Fruit fly (Drosophila melanogaster) whole organism, embryonic: ENCODE measurements around the gene CG13359.
A peak's percentile ranks its signal among the peaks of the same experiment; 100 is the strongest.

Experiments used
- ATbp ChIP-seq: fragments of 200-800 bp; sonication (Bioruptor generic); optimal IDR thresholded peaks from 2 replicates; lab custom pipeline; 2017; ENCODE audit warnings: missing biosample characterization, mild to moderate bottlenecking, missing genetic modification characterization, missing genetic modification reagents
- CG10565 ChIP-seq: fragments of 200-800 bp; sonication (Bioruptor generic); optimal IDR thresholded peaks from 3 replicates; lab custom pipeline; 2016; ENCODE audit warnings: missing biosample characterization, mild to moderate bottlenecking, missing genetic modification characterization
- CG10654 ChIP-seq: fragments of 200-800 bp; sonication (Bioruptor generic); optimal IDR thresholded peaks from 2 replicates; lab custom pipeline; 2016; ENCODE audit warnings: missing biosample characterization, missing genetic modification characterization
- CG11085 ChIP-seq: fragments of 200-800 bp; sonication (Bioruptor generic); IDR thresholded peaks from 2 replicates; pipeline ENCODE4 v1.3.6; 2022; ENCODE audit warnings: missing biosample characterization, missing genetic modification characterization
- CG11247 ChIP-seq: fragments of 200-800 bp; sonication (Bioruptor generic); IDR thresholded peaks from 2 replicates; pipeline ENCODE4 v1.3.6; 2022; ENCODE audit warnings: missing biosample characterization, missing genetic modification characterization
- CG11560 ChIP-seq: fragments of 200-800 bp; sonication (Bioruptor generic); IDR thresholded peaks from 3 replicates; pipeline ENCODE4 v1.3.6; 2022; ENCODE audit warnings: missing biosample characterization, missing genetic modification characterization
- CG12071 ChIP-seq: fragments of 200-800 bp; sonication (Bioruptor generic); optimal IDR thresholded peaks from 3 replicates; lab custom pipeline; 2018; ENCODE audit warnings: missing biosample characterization, mild to moderate bottlenecking, missing genetic modification characterization
- CG12391 ChIP-seq: fragments of 200-800 bp; sonication (Bioruptor generic); optimal IDR thresholded peaks from 3 replicates; lab custom pipeline; 2018; ENCODE audit warnings: missing biosample characterization, mild to moderate bottlenecking, missing genetic modification characterization, moderate library complexity
- CG13775 ChIP-seq: fragments of 200-800 bp; sonication (Bioruptor generic); optimal IDR thresholded peaks from 3 replicates; lab custom pipeline; 2017; ENCODE audit warnings: missing biosample characterization, mild to moderate bottlenecking, missing genetic modification characterization
- CG13894 ChIP-seq: fragments of 200-800 bp; sonication (Bioruptor generic); optimal IDR thresholded peaks from 3 replicates; lab custom pipeline; 2018; ENCODE audit warnings: missing biosample characterization, mild to moderate bottlenecking, missing genetic modification characterization, moderate library complexity
- CG15514 ChIP-seq: fragments of 200-800 bp; sonication (Bioruptor generic); optimal IDR thresholded peaks from 3 replicates; lab custom pipeline; 2017; ENCODE audit warnings: missing biosample characterization, missing genetic modification characterization, mild to moderate bottlenecking, moderate library complexity, missing genetic modification reagents
- CG15601 ChIP-seq: fragments of 200-800 bp; sonication (Bioruptor generic); optimal IDR thresholded peaks from 3 replicates; lab custom pipeline; 2019; ENCODE audit warnings: missing biosample characterization, mild to moderate bottlenecking, missing genetic modification characterization, moderate library complexity
- CG18011 ChIP-seq: fragments of 200-800 bp; sonication (Bioruptor generic); optimal IDR thresholded peaks from 2 replicates; lab custom pipeline; 2017; ENCODE audit warnings: missing biosample characterization, missing genetic modification characterization, mild to moderate bottlenecking, moderate library complexity, missing genotype
- CG32767 ChIP-seq: fragments of 200-800 bp; sonication (Bioruptor generic); IDR thresholded peaks from 2 replicates; pipeline ENCODE4 v1.3.6; 2022; ENCODE audit warnings: missing biosample characterization, missing genetic modification characterization
- CG7357 ChIP-seq: fragments of 200-800 bp; sonication (Bioruptor generic); IDR thresholded peaks from 3 replicates; pipeline ENCODE4 v1.3.6; 2022; ENCODE audit warnings: missing biosample characterization, missing genetic modification characterization
- CG8089 ChIP-seq: fragments of 200-800 bp; sonication (Bioruptor generic); optimal IDR thresholded peaks from 3 replicates; lab custom pipeline; 2016; ENCODE audit warnings: missing biosample characterization, missing genetic modification characterization
- CG8290 ChIP-seq, 3 experiments: fragments of 200-800 bp; sonication (Bioruptor generic); optimal IDR thresholded peaks; 2 replicates each; lab custom pipeline; 2016 to 2019; ENCODE audit warnings: missing biosample characterization in 3 of 3, missing genetic modification characterization in 3 of 3, mild to moderate bottlenecking in 2 of 3, moderate library complexity in 1 of 3
- Deaf1 ChIP-seq: fragments of 200-800 bp; optimal IDR thresholded peaks from 3 replicates; lab custom pipeline; 2019; ENCODE audit warnings: missing biosample characterization, mild to moderate bottlenecking, missing genetic modification characterization, moderate library complexity
- Dfd ChIP-seq, 2 experiments: fragments of >200 bp; optimal IDR thresholded peaks; 2 replicates each; lab custom pipeline; 2017; ENCODE audit warnings: missing biosample characterization in 2 of 2, missing genetic modification characterization in 2 of 2
- E2f2 ChIP-seq: fragments of 200-800 bp; sonication (Bioruptor generic); IDR thresholded peaks from 2 replicates; pipeline ENCODE4 v1.3.6; 2022; ENCODE audit warnings: missing biosample characterization, missing genetic modification characterization
- Ets65A ChIP-seq: fragments of 200-800 bp; sonication (Bioruptor generic); peaks from one replicate; lab custom pipeline; 2016; ENCODE audit warnings: missing biosample characterization, missing genetic modification characterization
- HLHmδ ChIP-seq: fragments of 200-800 bp; sonication (Bioruptor generic); optimal IDR thresholded peaks from 2 replicates; lab custom pipeline; 2018; ENCODE audit warnings: missing biosample characterization, mild to moderate bottlenecking, missing genetic modification characterization, moderate library complexity
- Hey ChIP-seq: fragments of 200-800 bp; sonication (Bioruptor generic); optimal IDR thresholded peaks from 3 replicates; lab custom pipeline; 2018; ENCODE audit warnings: missing biosample characterization, mild to moderate bottlenecking, missing genetic modification characterization
- Hr3 ChIP-seq: fragments of 200-800 bp; sonication (Bioruptor generic); optimal IDR thresholded peaks from 3 replicates; lab custom pipeline; 2016; ENCODE audit warnings: missing biosample characterization, missing genetic modification characterization
- Hr39 ChIP-seq: fragments of >200 bp; optimal IDR thresholded peaks from 2 replicates; lab custom pipeline; 2017
- NC2α ChIP-seq: fragments of 200-800 bp; sonication (Bioruptor generic); optimal IDR thresholded peaks from 2 replicates; lab custom pipeline; 2016; ENCODE audit warnings: missing biosample characterization, missing genetic modification characterization
- Ravus ChIP-seq: fragments of 200-800 bp; sonication (Bioruptor generic); IDR thresholded peaks from 2 replicates; pipeline ENCODE4 v1.3.6; 2022; ENCODE audit warnings: missing biosample characterization, missing genetic modification characterization
- Sin3A ChIP-seq: fragments of >200 bp; optimal IDR thresholded peaks from 2 replicates; lab custom pipeline; 2018
- Sry-δ ChIP-seq: fragments of 200-800 bp; sonication (Bioruptor generic); optimal IDR thresholded peaks from 2 replicates; lab custom pipeline; 2016; ENCODE audit warnings: missing biosample characterization, missing genetic modification characterization
- YL-1 ChIP-seq: fragments of 200-800 bp; sonication (Bioruptor generic); optimal IDR thresholded peaks from 3 replicates; lab custom pipeline; 2017; ENCODE audit warnings: missing biosample characterization, mild to moderate bottlenecking, missing genetic modification characterization
- ab ChIP-seq: fragments of 200-800 bp; sonication (Bioruptor generic); optimal IDR thresholded peaks from 2 replicates; lab custom pipeline; 2016; ENCODE audit warnings: missing biosample characterization, missing genetic modification characterization
- abd-A ChIP-seq: fragments of 200-800 bp; sonication (Bioruptor generic); optimal IDR thresholded peaks from 3 replicates; lab custom pipeline; 2019; ENCODE audit warnings: missing biosample characterization, mild to moderate bottlenecking, missing genetic modification characterization, moderate library complexity
- ara ChIP-seq: fragments of 200-800 bp; sonication (Bioruptor generic); IDR thresholded peaks from 2 replicates; pipeline ENCODE4 v1.3.6; 2022; ENCODE audit warnings: missing biosample characterization, missing genetic modification characterization
- bsh ChIP-seq, 2 experiments: fragments of 200-800 bp; sonication (Bioruptor generic); optimal IDR thresholded peaks; 2 replicates each; lab custom pipeline; 2017 to 2018; ENCODE audit warnings: mild to moderate bottlenecking in 2 of 2, missing biosample characterization in 2 of 2, missing genetic modification characterization in 2 of 2, moderate library complexity in 1 of 2
- cas ChIP-seq: fragments of 200-800 bp; sonication (Bioruptor generic); IDR thresholded peaks from 2 replicates; pipeline ENCODE4 v1.3.6; 2022; ENCODE audit warnings: missing biosample characterization, missing genetic modification characterization
- chn ChIP-seq: fragments of 200-800 bp; sonication (Bioruptor generic); optimal IDR thresholded peaks from 2 replicates; lab custom pipeline; 2016; ENCODE audit warnings: missing biosample characterization, missing genetic modification characterization
- cwo ChIP-seq: fragments of 200-800 bp; sonication (Bioruptor generic); optimal IDR thresholded peaks from 3 replicates; lab custom pipeline; 2017; ENCODE audit warnings: missing biosample characterization, missing genetic modification characterization, mild to moderate bottlenecking, moderate library complexity, missing genetic modification reagents
- en ChIP-seq: fragments of 200-800 bp; sonication (Bioruptor generic); optimal IDR thresholded peaks from 2 replicates; lab custom pipeline; 2016; ENCODE audit warnings: missing biosample characterization, missing genetic modification characterization
- fru ChIP-seq: fragments of >200 bp; optimal IDR thresholded peaks from 2 replicates; lab custom pipeline; 2017
- grn ChIP-seq: fragments of 200-800 bp; sonication (Bioruptor generic); optimal IDR thresholded peaks from 3 replicates; lab custom pipeline; 2017; ENCODE audit warnings: missing biosample characterization, missing genetic modification characterization
- hb ChIP-seq: fragments of 200-800 bp; sonication (Bioruptor generic); IDR thresholded peaks from 3 replicates; pipeline ENCODE4 v1.3.6; 2022; ENCODE audit warnings: missing biosample characterization, missing genetic modification characterization; ENCODE audit not compliant: partially characterized antibody
- ind ChIP-seq: fragments of 200-800 bp; sonication (Bioruptor generic); optimal IDR thresholded peaks from 3 replicates; lab custom pipeline; 2016; ENCODE audit warnings: missing biosample characterization, missing genetic modification characterization
- lov ChIP-seq, 2 experiments: fragments of 200-800 bp in 1 of 2; fragments of >200 bp in 1 of 2; sonication (Bioruptor generic) in 1 of 2; IDR thresholded peaks in 1 of 2; optimal IDR thresholded peaks in 1 of 2; 2 replicates in 1 of 2; 3 replicates in 1 of 2; pipeline versions ENCODE4 v1.3.6 to Lab custom; 2017 to 2022; ENCODE audit warnings: missing biosample characterization in 1 of 2, missing genetic modification characterization in 1 of 2
- pros ChIP-seq: fragments of 200-800 bp; sonication (Bioruptor generic); optimal IDR thresholded peaks from 3 replicates; lab custom pipeline; 2019; ENCODE audit warnings: missing biosample characterization, mild to moderate bottlenecking, missing genetic modification characterization, moderate library complexity
- sens ChIP-seq: fragments of 200-800 bp; sonication (Bioruptor generic); peaks from one replicate; lab custom pipeline; 2016; ENCODE audit warnings: missing biosample characterization, missing genetic modification characterization
- tll ChIP-seq, 2 experiments: fragments of 200-800 bp in 1 of 2; fragments of >200 bp in 1 of 2; sonication (Bioruptor generic) in 1 of 2; optimal IDR thresholded peaks; 2 replicates each; lab custom pipeline; 2017 to 2019; ENCODE audit warnings: missing biosample characterization in 2 of 2, missing genetic modification characterization in 2 of 2, mild to moderate bottlenecking in 1 of 2, moderate library complexity in 1 of 2
- unpg ChIP-seq: fragments of 200-800 bp; sonication (Bioruptor generic); optimal IDR thresholded peaks from 3 replicates; lab custom pipeline; 2018; ENCODE audit warnings: missing biosample characterization, mild to moderate bottlenecking, missing genetic modification characterization, moderate library complexity
- z ChIP-seq: fragments of 200-800 bp; sonication (Bioruptor generic); IDR thresholded peaks from 3 replicates; pipeline ENCODE4 v1.3.6; 2022; ENCODE audit warnings: missing biosample characterization, missing genetic modification characterization

Gene CG13359

DNA sequence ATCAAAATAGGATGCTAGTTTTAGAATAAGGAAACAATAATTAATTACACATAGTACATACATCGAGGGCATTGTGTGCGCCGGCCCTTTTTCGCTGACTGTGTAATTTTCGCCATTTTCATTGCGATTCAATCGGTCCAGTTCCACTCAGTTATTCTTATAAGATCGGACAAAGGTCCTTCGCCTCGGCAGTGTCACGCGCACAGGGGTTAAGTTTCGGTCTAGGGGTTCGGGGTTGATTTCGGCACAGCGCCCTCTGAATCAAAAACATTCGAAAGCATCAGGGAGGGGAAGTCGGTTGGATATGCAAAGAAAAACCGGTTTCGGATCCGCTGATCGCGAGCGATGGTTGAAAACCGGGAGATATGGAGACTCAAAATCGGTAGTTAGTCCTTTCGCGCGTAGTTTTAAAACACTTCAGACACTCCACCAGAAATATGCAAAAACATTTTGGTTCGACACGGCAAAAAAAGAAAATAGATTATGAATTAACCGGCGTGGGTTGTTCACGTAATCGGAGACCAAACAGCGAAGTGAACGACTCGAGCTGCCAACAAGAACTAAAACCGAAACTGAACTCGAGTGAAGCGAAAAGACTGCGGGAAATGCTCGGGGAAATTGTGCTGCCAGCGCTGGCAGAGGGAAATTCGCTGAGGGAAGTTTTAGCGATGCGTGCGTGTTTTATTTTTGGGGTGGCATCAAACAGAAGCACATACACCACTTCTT is 32.9 kb upstream of the CG13359 start (continued):
- TF ChIP-seq CG11247 (no peak), CG10654 (GFP tag; lab: Kevin White, UChicago) (no peak), ind (no peak), CG15514 (GFP tag; lab: Kevin White, UChicago) (no peak), cas (GFP tag; lab: Robert Waterston, UW) (no peak), CG13775 (GFP tag; lab: Kevin White, UChicago) (no peak), en (GFP tag; lab: Kevin White, UChicago) (no peak), CG18011 (GFP tag; lab: Kevin White, UChicago) (no peak), abd-A (tag; lab: Kevin White, UChicago) (no peak), CG11560 (tag; lab: Robert Waterston, UW) (no peak), cwo (GFP tag; lab: Kevin White, UChicago) (no peak), CG12071 (no peak)

- TF ChIP-seq Ets65A (GFP tag; lab: Kevin White, UChicago) (peak; percentile 74), sens (peak; percentile 1), ab (no peak), bsh (GFP tag; optimal IDR thresholded peaks at IDR 0.05; lab: Kevin White, UChicago) (no peak), pros (GFP tag; lab: Kevin White, UChicago) (peak; percentile 57), grn (GFP tag; lab: Kevin White, UChicago) (peak; percentile 23), HLHmδ (GFP tag; lab: Kevin White, UChicago) (peak; percentile 35), tll (GFP tag; optimal IDR thresholded peaks at IDR 0.05; lab: Kevin White, UChicago) (no peak), CG10654 (GFP tag; lab: Kevin White, UChicago) (no peak), CG13894 (tag; lab: Kevin White, UChicago) (peak; percentile 67), Hr3 (GFP tag; lab: Kevin White, UChicago) (no peak), ATbp (GFP tag; lab: Kevin White, UChicago) (peak; percentile 28), Hey (peak; percentile 40), CG15601 (tag; lab: Kevin White, UChicago) (peak; percentile 9), z (peak; percentile 78; the same call in 2 of the 3 replicates)
Measured at dm6 chrX:824961-825360, 21.7 kb upstream of the CG13359 start.

DNA sequence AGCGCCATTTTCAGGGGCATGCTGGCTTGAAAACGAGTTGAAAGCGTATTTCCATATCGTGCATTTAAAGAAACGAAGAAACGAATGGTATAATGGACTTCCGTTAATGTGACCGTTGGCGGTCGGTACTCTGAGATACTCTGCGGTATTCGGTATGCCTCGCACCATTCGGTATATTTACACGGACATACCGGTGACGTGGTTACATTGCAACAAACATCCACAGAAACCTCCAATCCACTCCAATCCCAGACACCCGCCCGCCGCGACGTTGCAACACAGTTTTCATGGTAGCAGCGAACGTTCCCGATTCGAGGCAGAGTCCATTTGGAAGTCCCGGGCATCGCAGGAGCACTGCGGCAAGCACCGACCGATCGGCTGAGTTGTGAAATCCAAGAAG is 2.6 kb upstream of the CG13359 start, which contains the start of gene Sec22:
TSS of gene Sec22 (plus strand) at position 170 of the 400 bp plus-strand sequence.
- TF ChIP-seq lov (optimal IDR thresholded peaks at IDR 0.05; lab: Kevin White, UChicago) (no peak), lov (GFP tag; IDR thresholded peaks at IDR 0.05; lab: Robert Waterston, UW) (no peak), Dfd (GFP tag; optimal IDR thresholded peaks at IDR 0.05; lab: Kevin White, UChicago) (no peak), E2f2 (GFP tag; lab: Robert Waterston, UW) (peak; percentile 47), CG8290 (GFP tag; optimal IDR thresholded peaks at IDR 0.05; lab: Kevin White, UChicago) (no peak), CG8290 (tag; optimal IDR thresholded peaks at IDR 0.05; lab: Kevin White, UChicago) (peak in 1 of 2 experiments; percentile 46), Sry-δ (GFP tag; lab: Kevin White, UChicago) (peak; percentile 17), Deaf1 (tag; lab: Kevin White, UChicago) (peak; percentile 1), fru (lab: Kevin White, UChicago) (no peak), chn (GFP tag; lab: Kevin White, UChicago) (no peak), NC2α (GFP tag; lab: Kevin White, UChicago) (no peak), hb (GFP tag; lab: Robert Waterston, UW) (no peak), CG10565 (no peak), CG11085 (no peak), CG7357 (GFP tag; lab: Robert Waterston, UW) (no peak), CG12391 (tag; lab: Kevin White, UChicago) (no peak), ara (GFP tag; lab: Robert Waterston, UW) (no peak), Ravus (GFP tag; lab: Robert Waterston, UW) (no peak), unpg (GFP tag; lab: Kevin White, UChicago) (peak; percentile 15), CG15601 (tag; lab: Kevin White, UChicago) (peak; percentile 18), Hr39 (lab: Kevin White, UChicago) (no peak), CG11560 (tag; lab: Robert Waterston, UW) (no peak), CG8089 (GFP tag; lab: Kevin White, UChicago) (no peak), CG32767 (GFP tag; lab: Robert Waterston, UW) (no peak), Sin3A (peak; percentile 36), YL-1 (GFP tag; lab: Kevin White, UChicago) (peak; percentile 51)
